Worm (Caenorhabditis elegans): ENCODE results near the gene H04J21.4.

The H04J21.4 gene

ce11 chrIII:2391704-2392103 lies 23.4 kb upstream of the H04J21.4 start:
- no peak for TF ChIP-seq ceh-14 (tag; optimal IDR thresholded peaks at IDR 0.05)
- TF ChIP-seq unc-42 (tag; optimal IDR thresholded peaks at IDR 0.05), result peak; percentile 83

ce11 chrIII:2386483-2386882 lies 18.2 kb upstream of the H04J21.4 start, which contains the start of gene H14E04.3:
H14E04.3 (minus strand) TSS chrIII:2386583.
- TF ChIP-seq odd-2 (tag; optimal IDR thresholded peaks at IDR 0.05) (no peak), ceh-14 (tag; optimal IDR thresholded peaks at IDR 0.05) (no peak), nfya-1 (tag; optimal IDR thresholded peaks at IDR 0.05) (no peak), dve-1 (tag; optimal IDR thresholded peaks at IDR 0.05) (no peak), ceh-22 (tag; optimal IDR thresholded peaks at IDR 0.05) (no peak), npax-4 (tag; optimal IDR thresholded peaks at IDR 0.05) (no peak), elt-4 (tag; optimal IDR thresholded peaks at IDR 0.05) (no peak), eyg-1 (tag; optimal IDR thresholded peaks at IDR 0.05) (no peak), ceh-45 (GFP tag; IDR thresholded peaks at IDR 0.05) (no peak), ceh-19 (GFP tag; optimal IDR thresholded peaks at IDR 0.05) (no peak), K09A11.1 (tag; optimal IDR thresholded peaks at IDR 0.05; ENCODE audit: insufficient read depth) (no peak), hlh-6 (tag; optimal IDR thresholded peaks at IDR 0.05) (no peak), elt-2 (tag; optimal IDR thresholded peaks at IDR 0.05) (no peak), ceh-6 (GFP tag; optimal IDR thresholded peaks at IDR 0.05) (no peak), unc-3 (GFP tag; conservative IDR thresholded peaks at IDR 0.05) (no peak), unc-3 (tag; optimal IDR thresholded peaks at IDR 0.05) (no peak), ama-1 (optimal IDR thresholded peaks at IDR 0.05) (no peak), pha-2 (tag; optimal IDR thresholded peaks at IDR 0.05) (no peak), hlh-30 (tag; optimal IDR thresholded peaks at IDR 0.05; ENCODE audit: insufficient read depth) (no peak), ttx-3 (tag; optimal IDR thresholded peaks at IDR 0.05) (no peak)

- TF ChIP-seq che-1 (tag; optimal IDR thresholded peaks at IDR 0.05), result no peak
- no peak for TF ChIP-seq eyg-1 (tag; optimal IDR thresholded peaks at IDR 0.05)
- peak; percentile 42 for TF ChIP-seq ceh-48 (tag; optimal IDR thresholded peaks at IDR 0.05)
Measured at ce11 chrIII:2384364-2384763, 16.0 kb upstream of the H04J21.4 start.

- TF ChIP-seq nfya-1 (tag; optimal IDR thresholded peaks at IDR 0.05) (peak; percentile 47), tbx-2 (tag; optimal IDR thresholded peaks at IDR 0.05) (no peak), ceh-6 (GFP tag; optimal IDR thresholded peaks at IDR 0.05) (no peak), unc-3 (GFP tag; conservative IDR thresholded peaks at IDR 0.05) (no peak), unc-3 (tag; optimal IDR thresholded peaks at IDR 0.05) (peak; percentile 13), ceh-31 (tag; optimal IDR thresholded peaks at IDR 0.05) (peak; percentile 3), ceh-48 (tag; optimal IDR thresholded peaks at IDR 0.05) (peak; percentile 89), ceh-18 (tag; optimal IDR thresholded peaks at IDR 0.05) (no peak), unc-42 (tag; optimal IDR thresholded peaks at IDR 0.05) (peak; percentile 28)
Measured at ce11 chrIII:2375918-2376317, 7.6 kb upstream of the H04J21.4 start, which contains the start of gene H14E04.2. H14E04.2 (plus strand) TSS chrIII:2376193.

- no peak for TF ChIP-seq npax-4 (tag; optimal IDR thresholded peaks at IDR 0.05)
Measured at ce11 chrIII:2371864-2372263, 3.5 kb upstream of the H04J21.4 start, which contains the start of gene H04J21.1. H04J21.1 (minus strand) TSS chrIII:2371964.

- TF ChIP-seq pat-9 (tag; optimal IDR thresholded peaks at IDR 0.05) (no peak), pax-1 (tag; optimal IDR thresholded peaks at IDR 0.05) (no peak), pha-4 (tag; optimal IDR thresholded peaks at IDR 0.05) (no peak), K02D7.2 (tag; optimal IDR thresholded peaks at IDR 0.05) (no peak), ceh-45 (GFP tag; IDR thresholded peaks at IDR 0.05) (no peak), hlh-15 (tag; optimal IDR thresholded peaks at IDR 0.05) (no peak), tbx-7 (tag; optimal IDR thresholded peaks at IDR 0.05) (no peak), pros-1 (tag; optimal IDR thresholded peaks at IDR 0.05) (no peak), C38D4.7 (GFP tag; optimal IDR thresholded peaks at IDR 0.05) (no peak), ztf-16 (tag; optimal IDR thresholded peaks at IDR 0.05) (no peak), Y22D7AL.16 (tag; optimal IDR thresholded peaks at IDR 0.05) (no peak), lin-11 (tag; optimal IDR thresholded peaks at IDR 0.05) (no peak), ref-2 (tag; optimal IDR thresholded peaks at IDR 0.05) (no peak), T23F11.4 (GFP tag; optimal IDR thresholded peaks at IDR 0.05) (no peak), unc-86 (tag; optimal IDR thresholded peaks at IDR 0.05) (no peak), ceh-2 (tag; optimal IDR thresholded peaks at IDR 0.05) (no peak), pag-3 (tag; optimal IDR thresholded peaks at IDR 0.05; ENCODE audit: borderline replicate concordance) (no peak), elt-2 (tag; optimal IDR thresholded peaks at IDR 0.05) (no peak), ceh-14 (tag; optimal IDR thresholded peaks at IDR 0.05) (no peak), lim-6 (tag; optimal IDR thresholded peaks at IDR 0.05) (no peak)
Measured at ce11 chrIII:2362648-2363047, 5.7 kb downstream of the H04J21.4 start, which contains the start of gene srd-69. srd-69 (plus strand) TSS chrIII:2362948.

Measured in whole organism, late embryonic.